Fruit fly (Drosophila melanogaster) S2 (cell line): ENCODE results near the gene DNaseII.

Experiments used
- CG8478 ChIP-seq: fragments of >200 bp; optimal IDR thresholded peaks from 2 replicates; lab custom pipeline; 2018
- CTCF ChIP-seq, 2 experiments: fragments of >200 bp; optimal IDR thresholded peaks; 2 replicates each; lab custom pipeline; 2018

The DNaseII gene

DNA sequence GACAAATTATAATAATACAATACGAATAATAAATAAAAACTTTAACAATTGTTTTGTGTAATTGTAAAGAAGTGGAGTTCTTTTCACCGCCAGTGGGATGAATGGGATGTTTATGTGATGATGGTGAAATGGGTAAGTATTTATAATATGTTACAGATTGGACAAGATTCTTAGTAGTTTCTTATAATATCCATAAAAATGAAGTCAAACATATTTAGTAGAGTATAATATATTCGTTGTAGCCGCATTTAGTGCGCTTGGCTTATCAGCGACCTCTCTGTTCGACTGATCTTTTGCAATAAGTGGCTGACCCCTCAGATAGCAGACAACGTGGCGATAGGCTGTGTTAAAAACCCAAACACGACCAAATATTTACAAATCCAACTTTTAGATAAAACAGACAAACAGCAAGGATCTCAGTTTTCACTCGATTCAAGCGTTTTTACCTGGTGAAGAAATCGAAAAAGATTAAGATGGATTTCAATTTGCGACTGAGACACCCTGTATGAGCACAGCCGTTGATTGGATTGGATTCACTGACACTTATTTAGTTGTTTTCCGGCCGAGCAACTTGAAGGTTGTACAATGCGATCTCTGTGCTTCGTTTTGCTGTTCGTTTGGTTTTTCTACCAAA is at the start of gene DNaseII:
Gene DNaseII, plus strand, starts transcription at position 548 of the 634 bp plus-strand sequence.
- TF ChIP-seq CG8478 (lab: Kevin White, UChicago) = no peak
- TF ChIP-seq CTCF (optimal IDR thresholded peaks at IDR 0.05; lab: Kevin White, UChicago) = no peak

DNA sequence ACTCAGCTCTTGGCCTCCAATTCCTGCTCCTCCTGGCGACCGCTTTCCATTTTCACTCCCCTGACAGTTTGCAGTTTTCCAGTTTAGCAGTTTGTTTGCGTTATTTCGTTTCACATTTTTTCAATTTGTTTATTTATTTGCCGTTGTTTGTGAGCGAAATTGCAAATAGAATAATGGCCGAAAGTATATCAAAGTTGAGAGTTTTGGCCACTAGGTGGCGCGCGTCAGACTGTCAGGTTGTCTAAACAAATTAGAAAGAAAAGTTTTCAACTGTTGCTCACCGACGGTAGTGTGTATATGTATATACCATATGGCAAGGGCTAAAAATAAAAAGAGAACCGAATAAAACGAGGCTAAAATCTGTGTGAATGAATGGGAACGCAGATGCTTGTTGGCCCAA is 48.3 kb upstream of the DNaseII start:
- TF ChIP-seq CTCF (optimal IDR thresholded peaks at IDR 0.05; lab: Kevin White, UChicago) (peak; percentile 67 to 70), CG8478 (lab: Kevin White, UChicago) (no peak)

DNA sequence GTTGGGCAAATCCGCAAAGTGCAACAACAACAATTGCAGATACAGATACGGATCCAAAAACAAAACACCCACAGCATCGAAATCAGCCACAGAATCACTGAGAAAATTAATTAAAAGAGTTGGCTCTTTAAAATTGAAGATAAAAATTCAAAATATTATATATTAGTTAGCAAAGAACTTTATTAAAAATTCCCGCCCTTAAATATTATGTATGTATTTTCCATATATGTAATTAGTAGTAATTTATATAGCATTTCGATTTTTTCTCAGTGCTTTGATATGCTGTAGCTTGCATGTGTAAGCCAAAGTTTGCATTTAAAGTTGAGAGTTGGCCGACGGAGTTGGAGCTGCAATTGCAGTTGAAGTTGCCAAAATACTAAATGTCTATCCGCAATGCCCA is 14.5 kb upstream of the DNaseII start:
- no peak for TF ChIP-seq CG8478 (lab: Kevin White, UChicago)
- TF ChIP-seq CTCF (optimal IDR thresholded peaks at IDR 0.05; lab: Kevin White, UChicago) = no peak

DNA sequence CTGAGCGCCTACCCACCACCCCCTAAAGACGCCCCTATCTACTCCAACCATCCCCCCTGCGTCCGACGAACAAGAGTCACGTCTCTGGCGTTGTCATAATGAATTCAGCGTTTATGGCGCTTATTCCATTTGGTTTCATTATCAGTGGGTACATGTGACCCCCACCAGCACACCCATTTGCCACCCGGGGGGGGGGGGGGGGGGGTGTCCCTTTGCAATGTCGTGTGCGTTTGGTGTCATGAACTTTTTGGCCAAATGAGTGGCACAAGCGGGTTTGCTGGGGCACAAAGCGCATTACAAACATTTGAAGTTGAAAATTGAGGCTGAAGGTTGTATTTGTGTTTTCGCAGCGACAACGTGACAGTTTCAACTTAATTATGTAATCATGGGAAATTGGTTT is 12.7 kb upstream of the DNaseII start:
- TF ChIP-seq CG8478 (lab: Kevin White, UChicago) = no peak
- TF ChIP-seq CTCF (optimal IDR thresholded peaks at IDR 0.05; lab: Kevin White, UChicago) = no peak

DNA sequence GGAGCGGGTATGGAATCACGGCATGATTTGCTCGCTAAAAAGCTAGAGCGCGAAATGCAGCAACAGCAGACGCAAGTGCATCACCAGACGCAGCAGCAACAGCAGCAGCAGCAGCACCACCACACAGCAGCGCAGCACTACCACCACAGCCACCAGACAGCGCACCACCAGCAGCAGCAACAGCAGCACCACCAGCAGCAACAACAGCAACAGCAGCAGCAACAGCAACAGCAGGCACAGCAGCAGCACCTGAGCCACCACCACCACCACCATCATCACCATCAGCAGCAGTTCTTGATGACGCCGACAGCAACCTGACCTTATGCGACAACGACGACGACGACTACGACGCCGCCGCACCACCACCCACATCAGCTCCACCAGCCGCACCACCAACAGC is 6.0 kb upstream of the DNaseII start:
- TF ChIP-seq CTCF (optimal IDR thresholded peaks at IDR 0.05; lab: Kevin White, UChicago) = no peak
- TF ChIP-seq CG8478 (lab: Kevin White, UChicago) = no peak

DNA sequence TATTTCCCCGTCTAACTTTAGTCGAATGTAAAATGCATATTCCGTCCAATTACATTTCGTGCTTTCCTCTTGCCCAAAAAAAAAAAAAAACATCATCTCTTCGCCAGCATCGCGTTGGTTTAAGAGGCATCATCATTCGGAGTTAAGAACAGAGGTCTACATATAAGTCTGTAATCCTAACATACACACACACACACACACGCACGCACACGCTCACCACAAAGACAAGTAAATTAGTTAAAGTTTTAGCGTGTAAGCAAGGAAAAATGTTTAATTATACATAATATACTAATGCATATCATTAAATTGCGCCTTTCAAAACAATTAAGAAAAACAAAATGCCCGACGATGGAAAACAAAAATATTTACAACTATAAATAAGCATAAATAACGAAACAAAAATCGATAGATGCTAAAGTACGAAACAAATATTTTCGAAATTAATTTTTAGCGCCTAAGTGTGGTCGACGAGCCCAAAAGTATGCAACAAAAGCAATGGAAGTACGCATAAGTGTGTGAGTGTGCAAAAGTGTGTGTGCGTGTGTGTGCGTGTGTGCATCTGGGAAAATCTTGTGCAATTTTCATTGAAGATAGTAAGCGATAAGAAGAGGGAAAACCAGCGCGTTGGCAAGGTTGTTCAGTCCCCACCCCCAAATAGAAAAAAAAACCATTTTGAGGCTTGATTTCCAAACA is 3.3 kb upstream of the DNaseII start:
- TF ChIP-seq CG8478 (lab: Kevin White, UChicago) (no peak), CTCF (optimal IDR thresholded peaks at IDR 0.05; lab: Kevin White, UChicago) (no peak)

DNA sequence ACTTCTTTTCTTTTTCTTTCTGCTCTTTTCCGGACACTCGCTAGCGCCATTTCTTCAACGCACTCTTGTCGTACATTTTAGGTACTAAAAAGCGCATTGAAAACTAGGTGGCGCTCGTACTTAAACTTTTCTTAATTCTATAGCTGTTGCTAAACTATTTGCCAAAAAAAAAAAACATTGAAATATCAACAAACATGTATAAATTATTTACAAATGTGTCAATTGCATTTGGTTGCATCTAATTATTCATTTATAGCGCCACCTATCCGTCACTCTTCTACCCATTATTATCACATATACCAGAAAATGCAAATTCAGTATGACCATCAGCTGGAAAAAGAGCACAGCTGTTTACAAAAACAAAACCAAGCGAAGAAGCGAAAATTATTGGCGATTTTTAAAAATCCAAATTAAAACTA is 2.1 kb downstream of the DNaseII start, which contains the start of gene CG7785:
Gene CG7785, plus strand, starts transcription at position 340 of the 419 bp plus-strand sequence.
- TF ChIP-seq CTCF (optimal IDR thresholded peaks at IDR 0.05; lab: Kevin White, UChicago) (peak; percentile 89 to 90), CG8478 (lab: Kevin White, UChicago) (no peak)

DNA sequence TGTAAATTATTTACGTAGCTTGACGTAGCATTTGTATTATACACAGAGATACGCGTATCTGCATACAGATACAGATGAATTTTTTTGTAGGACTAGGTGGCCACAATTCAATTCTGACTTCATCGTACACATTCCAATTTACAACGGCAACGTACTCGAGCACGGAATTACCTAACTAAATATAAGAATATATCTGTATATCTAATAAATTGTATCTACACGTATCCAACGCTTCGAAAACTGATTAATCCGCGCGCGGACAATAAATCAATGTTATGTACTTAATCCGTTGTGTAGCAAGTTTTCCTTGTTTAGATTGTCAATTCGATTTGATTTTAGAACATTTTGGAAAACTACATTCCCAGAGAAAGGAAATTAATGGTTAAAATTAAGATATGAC is 4.2 kb downstream of the DNaseII start, which contains the start of gene CG7794:
Gene CG7794, plus strand, starts transcription at position 301 of the 400 bp plus-strand sequence.
- TF ChIP-seq CG8478 (lab: Kevin White, UChicago) (no peak), CTCF (optimal IDR thresholded peaks at IDR 0.05; lab: Kevin White, UChicago) (no peak)

DNA sequence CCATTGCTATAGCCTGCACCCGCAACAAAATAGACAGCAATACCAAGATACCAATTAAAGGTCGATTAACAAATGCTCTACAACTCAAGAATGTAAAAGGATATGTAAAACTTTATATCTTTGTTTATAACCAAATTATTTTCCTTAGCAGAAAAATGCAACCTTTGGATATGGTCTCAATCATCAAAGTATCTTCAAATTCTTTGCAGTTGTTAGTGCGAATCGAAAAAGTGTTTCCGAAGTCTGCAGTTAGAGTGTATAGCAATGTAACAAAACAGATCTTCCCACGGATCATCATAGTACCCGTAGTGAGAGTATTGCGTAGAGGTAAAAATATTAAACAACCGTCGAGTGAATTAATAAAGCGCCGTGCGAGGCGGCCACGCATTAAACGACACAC is 7.4 kb downstream of the DNaseII start:
- TF ChIP-seq CTCF (optimal IDR thresholded peaks at IDR 0.05; lab: Kevin White, UChicago) (no peak), CG8478 (lab: Kevin White, UChicago) (no peak)

DNA sequence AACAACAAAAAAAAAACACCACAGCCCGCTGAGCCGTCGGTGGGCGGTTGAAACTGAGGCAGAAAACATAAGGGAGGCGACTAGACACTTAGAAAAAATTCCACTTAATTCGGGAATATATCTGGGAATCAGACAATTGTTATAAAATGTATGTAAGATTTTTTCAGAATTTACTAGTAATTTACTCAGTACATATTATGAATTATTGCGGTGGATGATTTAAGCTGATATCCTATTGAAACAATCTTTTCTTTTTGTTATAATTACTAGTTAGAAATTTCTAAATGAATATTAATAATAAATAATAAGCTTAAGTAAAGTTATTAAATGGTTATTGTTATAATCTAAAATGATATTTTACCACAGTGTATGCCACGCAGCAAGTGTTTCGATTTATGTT is 8.1 kb downstream of the DNaseII start:
- TF ChIP-seq CG8478 (lab: Kevin White, UChicago) = no peak
- TF ChIP-seq CTCF (optimal IDR thresholded peaks at IDR 0.05; lab: Kevin White, UChicago) = no peak

DNA sequence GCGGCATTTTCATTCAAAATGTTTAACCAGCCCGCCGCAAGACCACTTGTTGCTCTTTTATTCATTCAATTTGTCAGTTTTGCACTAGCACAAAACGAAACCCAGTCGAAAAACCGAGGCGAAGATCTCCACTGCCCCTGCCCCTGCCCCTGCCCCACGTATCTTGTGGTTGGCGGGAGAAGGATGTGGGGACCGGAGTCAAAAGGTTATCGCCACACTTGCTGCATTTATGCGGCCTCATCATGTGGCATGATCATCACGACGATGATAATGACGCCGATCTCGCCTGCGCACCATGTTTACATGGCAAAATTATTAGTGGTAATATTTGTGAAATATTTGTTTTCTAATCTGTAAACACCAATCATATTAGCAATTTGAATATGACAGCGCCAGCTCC is 8.6 kb downstream of the DNaseII start:
- TF ChIP-seq CTCF (optimal IDR thresholded peaks at IDR 0.05; lab: Kevin White, UChicago) = no peak
- TF ChIP-seq CG8478 (lab: Kevin White, UChicago) = no peak

DNA sequence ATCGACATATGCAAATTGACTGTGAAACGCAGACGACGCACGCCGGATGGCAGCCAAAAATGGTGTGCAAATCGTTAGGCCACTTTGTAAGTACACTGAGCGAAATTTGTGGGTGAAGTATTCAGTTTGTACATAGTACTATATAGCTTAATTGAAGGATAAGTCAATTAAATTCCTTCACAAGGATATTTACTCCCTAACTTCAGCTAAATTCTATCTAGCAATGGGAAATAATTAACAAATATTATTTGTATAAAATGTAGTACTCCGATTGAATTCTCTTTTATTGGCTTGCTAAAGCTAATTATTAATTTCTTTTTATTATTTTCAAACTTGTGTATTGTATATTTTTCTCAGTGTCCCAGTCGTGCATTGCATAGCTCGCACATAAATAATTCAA is 9.9 kb downstream of the DNaseII start:
- TF ChIP-seq CTCF (optimal IDR thresholded peaks at IDR 0.05; lab: Kevin White, UChicago) = no peak
- TF ChIP-seq CG8478 (lab: Kevin White, UChicago) = no peak

DNA sequence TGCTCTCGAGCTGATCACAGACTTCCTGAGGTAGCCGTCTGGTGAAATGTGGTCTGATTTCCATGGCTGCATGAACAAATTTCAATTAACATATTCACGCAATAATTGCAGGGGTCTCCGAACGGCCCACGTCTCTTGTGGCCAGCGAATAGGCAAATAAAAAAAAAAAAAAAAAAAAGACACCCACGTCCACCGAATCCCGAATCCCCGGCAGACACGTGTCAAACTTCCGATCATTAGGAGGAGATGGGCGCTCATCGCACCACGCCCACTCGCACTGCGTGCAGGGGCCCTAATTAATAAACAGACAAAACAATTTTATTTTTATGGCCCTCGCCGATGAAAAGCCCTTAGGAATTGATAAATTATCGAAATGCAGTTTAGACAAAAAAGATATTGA is 24.4 kb downstream of the DNaseII start:
- TF ChIP-seq CTCF (optimal IDR thresholded peaks at IDR 0.05; lab: Kevin White, UChicago) (no peak), CG8478 (lab: Kevin White, UChicago) (no peak)

DNA sequence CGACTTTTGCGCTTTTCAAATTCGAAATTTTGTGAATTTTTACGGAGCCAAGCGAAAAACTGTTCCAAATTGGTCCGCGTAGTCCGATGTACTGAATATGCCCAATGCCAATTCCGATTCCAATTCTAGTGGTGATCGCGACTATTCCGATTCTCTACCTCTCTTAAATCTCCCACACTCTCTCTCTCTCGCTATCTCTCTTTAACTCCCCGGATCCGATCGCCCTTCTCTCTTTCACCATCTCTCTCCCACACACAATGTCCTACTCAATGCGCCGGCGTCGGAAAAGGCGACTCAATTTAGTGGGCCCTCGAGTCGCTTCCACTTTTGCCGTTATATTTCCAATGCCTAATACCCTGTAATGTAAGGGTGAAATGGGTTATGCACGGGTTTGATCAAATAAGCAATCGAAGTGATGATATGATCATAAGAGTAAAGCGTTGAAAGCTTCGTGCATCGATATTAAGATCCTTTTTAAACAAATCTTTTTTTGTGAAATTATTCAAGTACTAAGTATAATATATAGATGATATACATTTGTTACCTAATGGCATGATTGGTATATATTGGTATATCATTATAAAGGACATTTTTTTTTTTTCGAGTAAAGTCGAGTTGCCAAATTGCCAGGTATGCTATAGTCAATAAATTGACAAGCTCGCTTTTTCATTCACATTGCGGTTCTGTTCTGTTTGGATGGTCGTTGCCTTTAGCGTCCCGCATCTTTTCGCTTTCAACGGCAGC is 30.3 kb downstream of the DNaseII start:
- TF ChIP-seq CG8478 (lab: Kevin White, UChicago) (no peak), CTCF (optimal IDR thresholded peaks at IDR 0.05; lab: Kevin White, UChicago) (no peak)

DNA sequence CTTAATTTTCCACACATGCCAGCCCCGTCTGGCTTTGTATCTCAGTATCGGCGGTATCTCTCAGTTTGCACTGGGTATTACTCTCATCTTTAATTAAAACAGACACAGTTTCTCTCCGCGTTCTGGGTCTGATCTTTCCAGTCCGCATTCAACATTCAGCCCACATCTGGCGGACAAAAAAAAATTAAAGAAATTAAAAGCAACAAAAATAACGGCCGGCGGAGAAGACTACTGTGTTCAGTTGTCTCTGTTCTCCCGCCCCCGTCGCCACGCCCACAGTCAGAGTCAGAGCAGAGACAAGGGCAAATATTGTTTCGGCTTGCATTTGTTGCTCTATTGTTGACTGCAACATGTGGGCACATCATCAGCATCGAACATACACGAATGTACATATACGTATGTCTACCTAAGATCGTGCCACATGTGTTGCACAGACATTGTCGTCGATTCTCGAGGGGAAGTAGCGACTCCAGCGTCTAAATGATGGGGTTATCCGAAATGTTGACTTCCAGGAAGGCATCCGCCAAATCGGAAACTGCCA is 30.9 kb downstream of the DNaseII start:
- TF ChIP-seq CTCF (optimal IDR thresholded peaks at IDR 0.05; lab: Kevin White, UChicago) (no peak), CG8478 (lab: Kevin White, UChicago) (no peak)
